Fruit fly (Drosophila melanogaster): ENCODE measurements around the gene Zip71B.

Gene Zip71B

DNA sequence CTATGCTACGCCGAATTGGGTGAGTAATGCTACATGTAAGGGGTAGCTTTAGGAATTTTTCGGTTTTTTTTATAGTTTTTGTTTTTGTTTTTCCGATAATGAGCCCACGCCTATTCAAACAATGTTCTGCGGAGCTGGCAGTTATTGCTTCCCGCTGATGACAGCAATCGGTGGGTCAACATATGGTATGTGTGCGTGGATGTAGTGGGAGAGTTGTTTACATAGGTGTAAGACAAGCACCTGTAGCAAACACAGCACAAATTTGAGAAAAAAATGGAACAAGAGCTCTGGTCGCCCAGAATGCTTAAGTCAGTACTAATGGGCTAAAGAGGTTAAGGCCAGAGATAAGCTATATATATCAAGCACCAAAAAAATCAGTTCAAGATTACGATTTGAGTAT is 3.9 kb upstream of the Zip71B start:
- TF ChIP-seq CG9727 (GFP tag; optimal IDR thresholded peaks at IDR 0.05): peak; percentile 1
- peak; percentile 41 for TF ChIP-seq HLHmδ (GFP tag; optimal IDR thresholded peaks at IDR 0.05)
- TF ChIP-seq trem (tag; optimal IDR thresholded peaks at IDR 0.05): no peak
- TF ChIP-seq twi (tag; optimal IDR thresholded peaks at IDR 0.05): peak; percentile 81
- peak; percentile 55 for TF ChIP-seq lab (GFP tag; optimal IDR thresholded peaks at IDR 0.05)
- TF ChIP-seq kah (GFP tag; optimal IDR thresholded peaks at IDR 0.05): peak; percentile 15
- no peak for TF ChIP-seq CG3163 (GFP tag; optimal IDR thresholded peaks at IDR 0.05)
- TF ChIP-seq MTF-1 (GFP tag; optimal IDR thresholded peaks at IDR 0.05; ENCODE audit: borderline replicate concordance): peak; percentile 36
- peak; percentile 3 for TF ChIP-seq BtbVII (GFP tag; optimal IDR thresholded peaks at IDR 0.05)
- TF ChIP-seq CG6813 (GFP tag; optimal IDR thresholded peaks at IDR 0.05): peak; percentile 48
- TF ChIP-seq CG17385 (GFP tag; optimal IDR thresholded peaks at IDR 0.05): no peak
- TF ChIP-seq GATAe (GFP tag; conservative IDR thresholded peaks at IDR 0.05): no peak
- peak; percentile 9 for TF ChIP-seq CG2678 (tag; optimal IDR thresholded peaks at IDR 0.05)
- no peak for TF ChIP-seq HmgZ (tag; optimal IDR thresholded peaks at IDR 0.05)
- peak; percentile 18; the same call in 1 of the 2 replicates for TF ChIP-seq CG9932 (GFP tag; IDR thresholded peaks at IDR 0.05)
- TF ChIP-seq CG1233 (GFP tag; optimal IDR thresholded peaks at IDR 0.05): peak; percentile 2
- TF ChIP-seq Jarid2 (GFP tag; optimal IDR thresholded peaks at IDR 0.05): peak; percentile 3
- peak; percentile 45; the same call in 1 of the 2 replicates for TF ChIP-seq CG32772 (GFP tag; IDR thresholded peaks at IDR 0.05)
- no peak for TF ChIP-seq CG18262 (tag; optimal IDR thresholded peaks at IDR 0.05)
- no peak for TF ChIP-seq Eip74EF (GFP tag; optimal IDR thresholded peaks at IDR 0.05)
- no peak for TF ChIP-seq Dp (GFP tag; optimal IDR thresholded peaks at IDR 0.05)
- TF ChIP-seq CG1792 (GFP tag; optimal IDR thresholded peaks at IDR 0.05): no peak
- TF ChIP-seq CG17568 (GFP tag; optimal IDR thresholded peaks at IDR 0.05): peak; percentile 12
- 0 out of 3 replicates have a peak, but pooled peaks have one; percentile 23 for TF ChIP-seq CG2199 (GFP tag; IDR thresholded peaks at IDR 0.05)
- no peak for TF ChIP-seq lbe (GFP tag; optimal IDR thresholded peaks at IDR 0.05)
- peak; percentile 12; the same call in 1 of the 3 replicates for TF ChIP-seq Dbx (GFP tag; IDR thresholded peaks at IDR 0.05)
- no peak for TF ChIP-seq gfzf (GFP tag; optimal IDR thresholded peaks at IDR 0.05)
- peak; percentile 68 for TF ChIP-seq Med (GFP tag)
- peak; percentile 47 for TF ChIP-seq caup (GFP tag; optimal IDR thresholded peaks at IDR 0.05; ENCODE audit: severe bottlenecking)
- TF ChIP-seq fd64A (GFP tag; optimal IDR thresholded peaks at IDR 0.05): peak; percentile 1
- TF ChIP-seq sd (tag; optimal IDR thresholded peaks at IDR 0.05): peak; percentile 25
- TF ChIP-seq ftz-f1 (GFP tag; optimal IDR thresholded peaks at IDR 0.05): no peak
- peak; percentile 59; the same call in 1 of the 3 replicates for TF ChIP-seq zfh1 (GFP tag; IDR thresholded peaks at IDR 0.05)
- TF ChIP-seq Xrp1 (GFP tag; IDR thresholded peaks at IDR 0.05): peak; percentile 40
- TF ChIP-seq CG6254 (GFP tag; optimal IDR thresholded peaks at IDR 0.05): peak; percentile 24
- no peak for TF ChIP-seq CG32532 (GFP tag; IDR thresholded peaks at IDR 0.05)
- no peak for TF ChIP-seq Sox102F (GFP tag; optimal IDR thresholded peaks at IDR 0.05)
- no peak for TF ChIP-seq CG8290 (GFP tag; optimal IDR thresholded peaks at IDR 0.05)
- peak in 1 of 2 experiments; percentile 8 for TF ChIP-seq CG8290 (tag; optimal IDR thresholded peaks at IDR 0.05)
- peak; percentile 37 for TF ChIP-seq ATbp (GFP tag; optimal IDR thresholded peaks at IDR 0.05)
- TF ChIP-seq CHES-1-like (GFP tag; optimal IDR thresholded peaks at IDR 0.05): no peak
- peak; percentile 76 for TF ChIP-seq sens (GFP tag)
- TF ChIP-seq CG18599 (GFP tag; optimal IDR thresholded peaks at IDR 0.05): peak; percentile 10
- TF ChIP-seq tll (GFP tag; optimal IDR thresholded peaks at IDR 0.05): peak in 1 of 2 experiments; percentile 3
- peak; percentile 46 for TF ChIP-seq fd102C (GFP tag; optimal IDR thresholded peaks at IDR 0.05)
- peak; percentile 34; the same call in 1 of the 3 replicates for TF ChIP-seq ci (GFP tag; IDR thresholded peaks at IDR 0.05)
